Fruit fly (Drosophila melanogaster) whole organism: ENCODE data around the gene CG7985.

Experiments used
- CG8478 ChIP-seq: fragments of >200 bp; optimal IDR thresholded peaks from 2 replicates; lab custom pipeline; 2018; ENCODE audit warnings: inconsistent platforms
- EcR ChIP-seq, 2 experiments: fragments of >200 bp; optimal IDR thresholded peaks; 2 replicates each; lab custom pipeline; 2017; ENCODE audit warnings: missing biosample characterization in 2 of 2, missing genetic modification characterization in 2 of 2, missing genetic modification reagents in 2 of 2
- psq ChIP-seq: fragments of >200 bp; optimal IDR thresholded peaks from 2 replicates; lab custom pipeline; 2017

dm6 chr3R:18157459-18157858 is 42.2 kb upstream of the CG7985 start:
- no peak for TF ChIP-seq psq
- no peak for TF ChIP-seq CG8478 (lab: Kevin White, UChicago)
- TF ChIP-seq EcR (GFP tag; optimal IDR thresholded peaks at IDR 0.05; lab: Kevin White, UChicago) = no peak
